Fruit fly (Drosophila melanogaster) S2 (cell line): ENCODE data around the gene Sec13.
A peak's percentile ranks its signal among the peaks of the same experiment; 100 is the strongest.

Source experiments
- CG8478 ChIP-seq: fragments of >200 bp; optimal IDR thresholded peaks from 2 replicates; lab custom pipeline; 2018
- CTCF ChIP-seq, 2 experiments: fragments of >200 bp; optimal IDR thresholded peaks; 2 replicates each; lab custom pipeline; 2018

The Sec13 gene

DNA sequence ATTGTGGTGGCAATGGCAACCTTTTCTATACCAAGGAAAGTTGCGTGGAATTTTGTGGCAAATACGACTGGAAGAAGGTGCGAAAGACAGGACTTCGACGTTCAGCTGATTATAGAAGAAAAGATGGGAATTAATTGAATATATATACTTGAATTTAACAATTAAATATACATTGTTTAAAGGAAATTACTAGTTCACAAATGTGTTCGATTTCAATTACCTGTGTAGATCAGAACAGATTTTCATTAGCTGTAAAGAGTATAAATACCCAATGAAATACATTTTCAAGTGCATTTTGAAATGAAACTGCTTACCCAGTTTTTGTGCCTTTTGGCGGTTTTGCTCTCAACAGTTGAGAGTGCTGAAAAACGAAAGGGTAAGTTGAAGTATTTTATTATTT, 17.3 kb downstream of the Sec13 start, which contains the start of gene CG42828:
CG42828 (plus strand) TSS at position 301 of the 400 bp plus-strand sequence.
- TF ChIP-seq CTCF (optimal IDR thresholded peaks at IDR 0.05; lab: Kevin White, UChicago) (no peak), CG8478 (lab: Kevin White, UChicago) (no peak)

DNA sequence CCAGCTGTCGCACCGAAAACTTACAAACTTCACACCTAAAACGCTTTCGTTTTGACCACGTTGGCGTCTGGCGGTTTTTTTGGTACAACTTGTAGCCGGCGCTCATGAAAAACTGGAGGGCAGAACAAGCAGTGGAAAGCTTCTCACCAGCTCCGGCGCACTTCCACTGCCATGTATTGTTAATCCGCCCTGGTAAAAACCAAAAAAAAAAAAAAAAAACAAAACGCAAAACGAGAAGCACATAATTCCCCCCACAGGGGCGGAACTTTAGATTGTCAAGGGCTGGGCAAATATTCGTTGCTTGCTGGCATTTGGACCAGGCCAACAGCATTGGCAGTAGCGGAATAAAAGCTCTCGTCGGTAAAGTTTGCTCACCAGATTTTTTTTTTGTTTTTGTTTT, 18.2 kb downstream of the Sec13 start:
- no peak for TF ChIP-seq CG8478 (lab: Kevin White, UChicago)

DNA sequence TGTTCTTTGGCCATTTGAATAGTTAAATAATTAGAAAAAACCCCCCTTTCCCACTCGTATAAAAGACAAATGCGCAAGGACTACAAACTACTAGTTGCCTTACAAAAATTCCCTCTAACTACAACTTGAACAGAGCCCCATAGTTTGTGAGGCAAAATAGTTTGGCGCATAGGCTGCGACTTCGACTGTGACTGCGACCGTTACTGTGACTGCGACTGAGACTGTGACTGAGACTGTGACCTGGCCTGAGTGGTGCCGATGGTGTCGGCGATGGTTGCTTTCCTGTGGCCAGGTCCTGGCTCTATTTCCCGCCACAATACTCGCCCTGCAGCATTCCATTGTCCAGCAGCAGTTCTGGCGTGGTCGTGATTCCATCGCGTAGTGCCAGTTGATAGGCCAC, 21.2 kb downstream of the Sec13 start:
- TF ChIP-seq CTCF (optimal IDR thresholded peaks at IDR 0.05; lab: Kevin White, UChicago) (no peak), CG8478 (lab: Kevin White, UChicago) (no peak)

DNA sequence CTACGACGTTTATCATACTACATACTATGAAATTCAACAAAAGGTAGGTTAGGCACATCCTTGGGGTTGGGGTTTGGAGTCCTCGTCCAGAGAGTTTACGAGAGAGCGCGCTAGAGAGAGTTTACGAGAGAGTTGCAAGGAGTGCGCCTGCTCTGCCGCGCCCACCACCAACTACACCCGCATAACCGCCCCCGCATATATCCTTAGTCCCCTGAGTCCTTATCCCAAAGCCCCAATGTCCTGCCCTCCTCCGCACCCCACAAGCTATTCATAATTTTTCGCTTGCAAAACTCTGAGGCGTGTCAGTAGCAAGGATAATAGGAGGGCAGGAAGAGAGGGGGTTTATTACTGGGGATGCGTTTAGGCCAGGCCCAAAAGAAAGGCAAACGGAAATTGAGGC, 27.6 kb downstream of the Sec13 start:
- TF ChIP-seq CG8478 (lab: Kevin White, UChicago): no peak
- TF ChIP-seq CTCF (optimal IDR thresholded peaks at IDR 0.05; lab: Kevin White, UChicago): no peak

DNA sequence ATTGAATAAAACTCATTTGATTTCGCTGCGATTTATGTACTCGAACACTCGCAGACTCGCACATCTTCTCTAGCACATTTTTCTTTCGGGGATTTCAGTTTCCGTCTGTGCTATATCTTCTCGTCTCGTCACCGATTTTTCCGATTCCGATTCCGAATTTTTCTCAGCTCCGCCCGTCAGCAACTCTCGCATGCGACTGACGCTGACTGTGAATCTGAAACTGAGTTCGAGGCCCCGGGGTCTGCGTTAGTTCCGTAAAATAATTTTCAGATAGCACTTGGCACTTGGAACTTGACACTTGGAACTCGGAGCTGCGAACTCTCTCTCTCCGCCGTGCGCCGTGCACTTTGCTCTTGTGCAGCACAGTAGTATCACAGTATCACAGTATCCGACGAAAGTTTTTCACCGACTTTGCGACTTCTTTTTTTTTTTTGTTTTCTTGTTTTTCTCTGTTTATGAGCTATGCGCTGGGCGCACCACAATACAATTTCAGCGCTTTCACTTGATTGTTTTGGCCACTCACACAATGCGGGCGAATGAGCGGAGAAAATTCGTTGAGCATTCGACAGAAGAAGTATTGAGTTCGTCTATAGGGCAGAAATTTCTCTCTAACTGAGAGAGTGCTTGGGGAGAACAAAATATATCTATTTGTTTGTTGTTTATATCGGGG, 28.6 kb downstream of the Sec13 start, which contains the start of gene CG4393:
CG4393 (minus strand) TSS at position 187 of the 670 bp plus-strand sequence.
- no peak for TF ChIP-seq CTCF (optimal IDR thresholded peaks at IDR 0.05; lab: Kevin White, UChicago)
- no peak for TF ChIP-seq CG8478 (lab: Kevin White, UChicago)

DNA sequence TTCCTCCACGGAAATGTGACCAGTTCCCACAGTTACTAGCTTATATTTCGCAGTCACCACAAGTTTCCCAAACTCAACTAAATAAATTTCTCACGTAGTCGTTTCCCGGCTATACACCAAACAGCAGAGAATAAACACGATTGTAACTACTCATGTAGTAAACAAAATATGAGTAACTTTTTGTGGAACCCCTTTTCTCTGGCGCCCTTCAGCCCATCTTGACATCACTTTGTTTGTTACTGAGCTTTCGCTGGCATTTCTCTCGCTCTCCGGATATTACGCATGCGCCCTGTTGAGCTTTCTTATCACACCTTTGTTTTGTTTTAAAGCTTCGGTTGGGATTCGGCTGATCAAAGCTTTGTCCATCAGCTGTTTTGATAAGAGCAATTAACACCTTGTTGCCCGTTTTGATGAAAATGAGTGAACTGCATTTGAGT, 30.0 kb downstream of the Sec13 start:
- TF ChIP-seq CTCF (optimal IDR thresholded peaks at IDR 0.05; lab: Kevin White, UChicago) (no peak), CG8478 (lab: Kevin White, UChicago) (no peak)

DNA sequence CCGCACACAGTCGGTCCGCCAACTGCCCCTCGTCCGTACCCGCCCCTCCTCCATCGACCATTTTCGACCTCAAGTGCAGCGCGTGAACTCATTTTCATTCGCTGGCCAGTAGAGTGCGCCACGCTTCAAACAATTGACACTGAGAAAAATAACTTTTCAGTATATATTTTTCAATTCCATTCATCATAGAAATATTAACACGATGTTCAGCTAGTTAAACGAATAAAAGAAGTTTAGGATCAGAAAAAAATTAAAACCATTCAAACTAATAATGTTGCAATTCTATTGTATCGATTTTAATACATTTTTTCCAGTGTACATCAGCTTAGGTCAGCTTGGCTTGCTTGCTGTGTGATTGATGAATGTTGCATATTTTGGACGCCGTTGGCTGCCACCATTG, 30.8 kb downstream of the Sec13 start:
- TF ChIP-seq CTCF (optimal IDR thresholded peaks at IDR 0.05; lab: Kevin White, UChicago) (no peak), CG8478 (lab: Kevin White, UChicago) (no peak)

DNA sequence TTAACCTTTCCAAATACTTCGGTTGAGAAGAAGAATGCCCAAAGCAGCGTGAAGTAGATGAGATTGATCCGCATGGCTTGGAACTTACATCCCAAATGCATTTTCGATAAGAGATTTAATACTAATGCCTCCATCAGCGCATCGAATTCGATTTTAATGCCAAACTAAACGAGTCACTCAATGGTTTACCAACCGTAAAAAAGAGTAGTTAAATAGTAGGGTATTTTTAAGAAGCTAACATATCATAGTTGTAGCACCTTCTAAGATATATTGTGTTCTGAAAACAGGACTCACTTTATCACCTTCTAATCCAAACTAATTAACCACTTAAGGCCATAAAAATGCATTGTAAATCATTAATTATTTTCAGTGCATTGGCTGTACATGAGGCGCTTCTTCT, 32.7 kb downstream of the Sec13 start, which contains the start of gene CG31515:
CG31515 (minus strand) TSS at position 101 of the 400 bp plus-strand sequence.
- TF ChIP-seq CTCF (optimal IDR thresholded peaks at IDR 0.05; lab: Kevin White, UChicago): no peak
- TF ChIP-seq CG8478 (lab: Kevin White, UChicago): no peak

DNA sequence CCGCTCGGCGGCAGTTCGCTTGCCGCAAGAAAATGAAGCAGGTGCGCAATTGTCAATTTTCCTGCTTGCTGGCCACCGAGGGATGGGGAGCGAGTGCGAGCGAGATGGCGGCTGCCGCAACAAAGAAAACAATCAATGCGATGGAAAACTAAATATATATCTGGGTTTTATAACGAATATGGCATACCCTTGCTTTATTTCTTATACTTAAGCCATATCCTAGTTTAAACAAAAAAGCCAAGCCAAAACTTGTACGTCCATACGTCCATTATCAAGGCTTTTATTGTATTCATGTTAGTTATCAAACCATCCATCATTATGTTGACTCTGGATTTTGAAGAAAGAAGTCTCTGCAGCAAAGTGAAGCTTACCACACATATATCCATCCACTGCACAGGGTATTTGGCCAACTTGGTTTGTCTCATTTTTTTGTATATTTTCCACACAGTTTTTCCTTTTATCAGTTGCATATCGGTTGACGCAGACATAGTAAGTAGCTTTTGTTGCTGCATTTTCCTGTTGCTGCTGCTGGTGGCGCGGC, 34.8 kb downstream of the Sec13 start:
- no peak for TF ChIP-seq CTCF (optimal IDR thresholded peaks at IDR 0.05; lab: Kevin White, UChicago)
- TF ChIP-seq CG8478 (lab: Kevin White, UChicago): no peak

DNA sequence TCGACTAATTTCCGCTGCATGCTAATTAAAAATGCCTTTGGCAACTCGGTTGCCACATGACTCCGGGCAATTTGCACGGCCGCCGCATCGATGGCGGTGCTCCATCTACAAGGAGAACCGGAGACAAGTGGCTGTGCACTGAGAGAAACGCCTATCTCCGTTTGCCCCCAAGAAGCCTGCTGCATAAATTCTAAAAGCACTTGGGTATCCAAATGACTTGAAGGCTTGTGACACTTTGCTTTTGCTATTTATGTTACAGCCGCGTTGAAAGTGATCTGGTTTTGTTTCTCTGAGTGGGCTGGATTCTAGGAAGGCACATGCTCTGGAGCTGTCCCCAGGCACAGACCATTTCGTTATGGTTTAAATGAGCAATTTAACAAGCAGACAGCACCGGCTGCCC, 36.2 kb downstream of the Sec13 start:
- no peak for TF ChIP-seq CG8478 (lab: Kevin White, UChicago)
- no peak for TF ChIP-seq CTCF (optimal IDR thresholded peaks at IDR 0.05; lab: Kevin White, UChicago)

DNA sequence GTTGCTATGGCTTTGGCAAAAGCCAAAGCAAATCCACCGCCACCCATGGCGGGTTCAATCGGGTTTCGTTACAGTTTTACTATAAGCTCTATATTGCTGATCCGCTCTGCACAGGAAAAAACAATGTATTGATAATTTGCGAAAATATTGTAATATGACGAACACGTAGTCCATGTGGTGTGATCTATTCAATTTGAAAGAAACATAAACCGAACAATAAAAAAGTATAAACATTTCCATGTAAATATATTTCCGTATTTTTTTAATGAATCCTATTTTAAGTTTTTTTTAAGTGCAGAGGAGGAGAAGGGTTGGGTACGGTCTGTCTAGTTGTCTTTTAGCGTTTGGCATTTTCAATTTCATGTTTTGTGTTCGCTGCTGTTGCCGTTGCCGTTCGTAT, 37.4 kb downstream of the Sec13 start:
- no peak for TF ChIP-seq CTCF (optimal IDR thresholded peaks at IDR 0.05; lab: Kevin White, UChicago)
- no peak for TF ChIP-seq CG8478 (lab: Kevin White, UChicago)

DNA sequence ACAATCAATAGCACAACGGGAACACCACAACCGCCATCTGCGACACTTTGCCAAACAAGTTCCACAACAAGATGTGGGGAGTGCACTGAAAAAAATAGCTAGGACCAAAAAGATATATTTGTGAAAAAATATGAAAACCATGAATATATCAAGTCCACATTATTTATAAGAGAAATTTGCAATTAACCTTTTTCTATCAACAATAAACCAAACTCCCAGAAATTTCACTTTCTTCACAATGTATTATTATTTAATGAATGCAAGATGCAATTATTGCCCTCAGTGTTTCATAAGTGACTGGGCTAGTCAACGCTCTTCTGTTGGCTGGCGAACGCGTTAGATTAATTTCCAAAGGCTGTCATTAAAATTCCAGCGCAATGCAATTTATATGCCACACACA, 39.6 kb downstream of the Sec13 start:
- TF ChIP-seq CG8478 (lab: Kevin White, UChicago): no peak
- no peak for TF ChIP-seq CTCF (optimal IDR thresholded peaks at IDR 0.05; lab: Kevin White, UChicago)

DNA sequence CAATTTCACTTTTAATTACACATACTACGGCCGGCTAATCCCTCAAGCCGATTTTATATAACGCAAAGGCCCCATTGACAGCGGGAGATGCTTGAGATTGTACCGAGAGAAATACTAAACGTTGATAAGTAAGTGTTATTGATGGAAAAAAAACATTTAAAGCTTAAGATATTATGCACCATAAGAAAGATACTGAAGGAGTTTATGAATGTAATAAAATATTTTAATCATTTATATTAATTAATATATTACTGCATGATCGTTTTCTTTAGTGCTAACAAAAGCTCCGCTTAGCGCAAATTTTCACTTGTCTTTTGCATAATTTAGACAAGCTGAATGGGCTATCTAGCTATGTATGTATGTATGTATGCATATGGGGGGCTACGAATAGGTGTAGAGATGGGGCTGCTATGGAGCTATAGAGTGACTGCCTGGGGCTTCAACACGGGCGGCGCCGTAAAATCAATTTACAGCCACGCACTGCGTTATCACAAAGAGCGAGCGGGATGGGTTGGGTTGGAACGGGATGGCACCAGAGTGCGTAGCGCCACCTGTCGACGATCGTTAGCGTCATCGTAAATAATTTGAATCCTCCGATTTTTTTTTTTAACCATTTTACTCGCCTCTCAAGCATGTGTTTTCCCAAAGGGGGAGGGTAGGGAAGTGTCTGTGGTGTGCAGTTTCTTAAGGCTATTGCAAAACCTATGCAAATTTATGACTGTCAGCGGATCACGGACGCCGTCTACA, 40.6 kb downstream of the Sec13 start:
- TF ChIP-seq CTCF (optimal IDR thresholded peaks at IDR 0.05; lab: Kevin White, UChicago) (peak; percentile 69 to 73), CG8478 (lab: Kevin White, UChicago) (no peak)

DNA sequence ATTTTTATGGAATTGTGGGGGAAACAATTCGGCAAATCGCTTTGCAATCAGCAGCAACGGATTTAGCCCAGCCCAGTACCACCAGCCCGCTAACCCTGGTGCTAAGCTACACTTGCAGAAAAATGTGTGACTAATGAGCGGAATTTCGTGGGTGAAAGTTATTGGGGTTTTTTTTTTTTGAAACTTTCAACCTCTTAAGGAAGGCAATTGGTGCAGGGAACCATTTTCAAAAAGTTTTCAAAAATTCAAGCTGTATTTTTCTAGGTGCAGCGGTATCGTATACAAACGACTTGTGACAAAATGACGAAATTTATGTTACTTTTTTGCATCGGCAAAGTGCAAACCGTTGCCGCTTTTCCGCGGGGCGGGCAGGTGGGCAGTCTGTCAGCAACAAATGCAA, 42.9 kb downstream of the Sec13 start:
- TF ChIP-seq CTCF (optimal IDR thresholded peaks at IDR 0.05; lab: Kevin White, UChicago) (no peak), CG8478 (lab: Kevin White, UChicago) (no peak)

DNA sequence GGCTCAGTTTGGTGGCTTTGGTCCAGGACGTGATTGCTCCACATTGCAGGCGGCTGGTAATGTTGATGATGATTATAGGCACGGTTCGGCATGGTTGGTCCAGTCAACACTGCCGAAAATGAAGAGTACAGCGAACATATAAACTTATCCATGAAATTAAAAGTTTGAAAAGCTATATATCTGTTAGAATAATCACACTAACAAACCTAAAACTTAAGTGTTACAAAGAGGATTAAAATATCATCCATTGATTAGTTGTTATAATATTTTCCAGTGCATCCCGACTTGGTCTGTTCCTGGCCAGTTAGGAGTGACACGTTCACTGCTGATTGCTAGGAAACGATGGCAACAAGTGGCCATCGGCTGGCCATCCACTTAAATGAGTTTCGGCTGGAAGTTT, 43.6 kb downstream of the Sec13 start:
- TF ChIP-seq CG8478 (lab: Kevin White, UChicago) (no peak), CTCF (optimal IDR thresholded peaks at IDR 0.05; lab: Kevin White, UChicago) (no peak)
